Fruit fly (Drosophila melanogaster) whole organism, embryonic: ENCODE results near the gene Ufl1.

ENCODE experiments used
- ATbp ChIP-seq: fragments of 200-800 bp; sonication (Bioruptor generic); optimal IDR thresholded peaks from 2 replicates; lab custom pipeline; 2017; ENCODE audit warnings: missing biosample characterization, mild to moderate bottlenecking, missing genetic modification characterization, missing genetic modification reagents
- Aef1 ChIP-seq: fragments of 200-800 bp; sonication (Bioruptor generic); IDR thresholded peaks from 3 replicates; pipeline ENCODE4 v1.3.6; 2022; ENCODE audit warnings: missing biosample characterization, missing genetic modification characterization
- Atf3 ChIP-seq: fragments of 200-800 bp; sonication (Bioruptor generic); optimal IDR thresholded peaks from 3 replicates; lab custom pipeline; 2016; ENCODE audit warnings: missing biosample characterization, missing genetic modification characterization
- Atf6 ChIP-seq: fragments of 200-800 bp; sonication (Bioruptor generic); IDR thresholded peaks from 2 replicates; pipeline ENCODE4 v1.3.6; 2022; ENCODE audit warnings: missing biosample characterization, missing genetic modification characterization
- CG10462 ChIP-seq: fragments of 200-800 bp; sonication (Bioruptor generic); optimal IDR thresholded peaks from 2 replicates; lab custom pipeline; 2016; ENCODE audit warnings: missing biosample characterization, missing genetic modification characterization
- CG11398 ChIP-seq: fragments of 200-800 bp; sonication (Bioruptor generic); optimal IDR thresholded peaks from 2 replicates; lab custom pipeline; 2016; ENCODE audit warnings: missing biosample characterization, missing genetic modification characterization
- CG12659 ChIP-seq: fragments of 200-800 bp; sonication (Bioruptor generic); optimal IDR thresholded peaks from 3 replicates; lab custom pipeline; 2017; ENCODE audit warnings: mild to moderate bottlenecking, missing biosample characterization, missing genetic modification reagents, missing genetic modification characterization
- CG13287 ChIP-seq: fragments of 200-800 bp; sonication (Bioruptor generic); IDR thresholded peaks from 2 replicates; pipeline ENCODE4 v1.3.6; 2022; ENCODE audit warnings: missing biosample characterization, missing genetic modification characterization; ENCODE audit not compliant: partially characterized antibody
- CG16863 ChIP-seq: fragments of 200-800 bp; sonication (Bioruptor generic); optimal IDR thresholded peaks from 3 replicates; lab custom pipeline; 2016; ENCODE audit warnings: missing biosample characterization, missing genetic modification characterization
- CG17385 ChIP-seq: fragments of 200-800 bp; sonication (Bioruptor generic); optimal IDR thresholded peaks from 3 replicates; lab custom pipeline; 2018; ENCODE audit warnings: missing biosample characterization, mild to moderate bottlenecking, missing genetic modification characterization
- CG17612 ChIP-seq: fragments of 200-800 bp; sonication (Bioruptor generic); IDR thresholded peaks from 2 replicates; pipeline ENCODE4 v1.3.6; 2022; ENCODE audit warnings: missing biosample characterization, missing genetic modification characterization
- CG17912 ChIP-seq: fragments of 200-800 bp; sonication (Bioruptor generic); optimal IDR thresholded peaks from 2 replicates; lab custom pipeline; 2018; ENCODE audit warnings: missing biosample characterization, mild to moderate bottlenecking, missing genetic modification characterization
- CG34376 ChIP-seq: fragments of 200-800 bp; sonication (Bioruptor generic); optimal IDR thresholded peaks from 2 replicates; lab custom pipeline; 2018; ENCODE audit warnings: missing biosample characterization, mild to moderate bottlenecking, missing genetic modification characterization
- CG3995 ChIP-seq: fragments of 200-800 bp; sonication (Bioruptor generic); optimal IDR thresholded peaks from 3 replicates; lab custom pipeline; 2016; ENCODE audit warnings: missing biosample characterization, missing genetic modification characterization
- CG5180 ChIP-seq: fragments of 200-800 bp; sonication (Bioruptor generic); optimal IDR thresholded peaks from 3 replicates; lab custom pipeline; 2017; ENCODE audit warnings: missing biosample characterization, missing genetic modification characterization, mild to moderate bottlenecking, moderate library complexity, missing genetic modification reagents
- CG6854 ChIP-seq: fragments of 200-800 bp; sonication (Bioruptor generic); optimal IDR thresholded peaks from 3 replicates; lab custom pipeline; 2017; ENCODE audit warnings: missing biosample characterization, mild to moderate bottlenecking, missing genetic modification characterization
- CG7271 ChIP-seq: fragments of 200-800 bp; sonication (Bioruptor generic); optimal IDR thresholded peaks from 2 replicates; lab custom pipeline; 2018; ENCODE audit warnings: missing biosample characterization, mild to moderate bottlenecking, missing genetic modification characterization, moderate library complexity
- CG8290 ChIP-seq, 3 experiments: fragments of 200-800 bp; sonication (Bioruptor generic); optimal IDR thresholded peaks; 2 replicates each; lab custom pipeline; 2016 to 2019; ENCODE audit warnings: missing biosample characterization in 3 of 3, missing genetic modification characterization in 3 of 3, mild to moderate bottlenecking in 2 of 3, moderate library complexity in 1 of 3
- CG9609 ChIP-seq: fragments of 200-800 bp; sonication (Bioruptor generic); optimal IDR thresholded peaks from 3 replicates; lab custom pipeline; 2016; ENCODE audit warnings: missing biosample characterization, missing genetic modification characterization
- H15 ChIP-seq: fragments of 200-800 bp; sonication (Bioruptor generic); IDR thresholded peaks from 3 replicates; pipeline ENCODE4 v1.3.6; 2022; ENCODE audit warnings: missing biosample characterization, missing genetic modification characterization
- HmgZ ChIP-seq: fragments of 200-800 bp; sonication (Bioruptor generic); optimal IDR thresholded peaks from 2 replicates; lab custom pipeline; 2018; ENCODE audit warnings: missing biosample characterization, mild to moderate bottlenecking, missing genetic modification characterization
- Lim3 ChIP-seq: fragments of 200-800 bp; sonication (Bioruptor generic); IDR thresholded peaks from 2 replicates; pipeline ENCODE4 v1.3.6; 2022; ENCODE audit warnings: missing biosample characterization, missing genetic modification characterization
- Neu2 ChIP-seq: fragments of 200-800 bp; sonication (Bioruptor generic); optimal IDR thresholded peaks from 3 replicates; lab custom pipeline; 2016; ENCODE audit warnings: missing biosample characterization, missing genetic modification characterization, borderline replicate concordance
- Nf-YA ChIP-seq: fragments of 200-800 bp; sonication (Bioruptor generic); IDR thresholded peaks from 2 replicates; pipeline ENCODE4 v1.3.6; 2022; ENCODE audit warnings: missing biosample characterization, missing genetic modification characterization
- PHDP ChIP-seq: fragments of 200-800 bp; sonication (Bioruptor generic); optimal IDR thresholded peaks from 3 replicates; lab custom pipeline; 2018; ENCODE audit warnings: missing biosample characterization, mild to moderate bottlenecking, missing genetic modification characterization, moderate library complexity
- Scr ChIP-seq: fragments of 200-800 bp; sonication (Bioruptor generic); IDR thresholded peaks from 2 replicates; pipeline ENCODE4 v1.3.6; 2022; ENCODE audit warnings: missing biosample characterization, missing genetic modification characterization; ENCODE audit not compliant: partially characterized antibody
- TFAM ChIP-seq: fragments of 200-800 bp; sonication (Bioruptor generic); optimal IDR thresholded peaks from 2 replicates; lab custom pipeline; 2017; ENCODE audit warnings: missing biosample characterization, missing genetic modification characterization, inconsistent platforms
- ab ChIP-seq: fragments of 200-800 bp; sonication (Bioruptor generic); optimal IDR thresholded peaks from 2 replicates; lab custom pipeline; 2016; ENCODE audit warnings: missing biosample characterization, missing genetic modification characterization
- ac ChIP-seq: fragments of 200-800 bp; sonication (Bioruptor generic); optimal IDR thresholded peaks from 3 replicates; lab custom pipeline; 2017; ENCODE audit warnings: missing biosample characterization, mild to moderate bottlenecking, missing genetic modification characterization
- aop ChIP-seq: fragments of 200-800 bp; sonication (Bioruptor generic); IDR thresholded peaks from 2 replicates; pipeline ENCODE4 v1.3.6; 2022; ENCODE audit warnings: missing biosample characterization, missing genetic modification characterization
- ato ChIP-seq: fragments of 200-800 bp; sonication (Bioruptor generic); IDR thresholded peaks from 2 replicates; pipeline ENCODE4 v1.3.6; 2022; ENCODE audit warnings: missing biosample characterization, missing genetic modification characterization; ENCODE audit not compliant: partially characterized antibody
- cas ChIP-seq: fragments of 200-800 bp; sonication (Bioruptor generic); IDR thresholded peaks from 2 replicates; pipeline ENCODE4 v1.3.6; 2022; ENCODE audit warnings: missing biosample characterization, missing genetic modification characterization
- da ChIP-seq: fragments of 200-800 bp; sonication (Bioruptor generic); optimal IDR thresholded peaks from 2 replicates; lab custom pipeline; 2016; ENCODE audit warnings: missing biosample characterization, missing genetic modification characterization
- danr ChIP-seq: fragments of 200-800 bp; sonication (Bioruptor generic); IDR thresholded peaks from 2 replicates; pipeline ENCODE4 v1.3.6; 2022; ENCODE audit warnings: missing biosample characterization, missing genetic modification characterization
- emc ChIP-seq: fragments of 200-800 bp; sonication (Bioruptor generic); optimal IDR thresholded peaks from 2 replicates; lab custom pipeline; 2016; ENCODE audit warnings: missing biosample characterization, missing genetic modification characterization
- esg ChIP-seq: fragments of 200-800 bp; sonication (Bioruptor generic); conservative IDR thresholded peaks from 2 replicates; pipeline ENCODE4 v1.3.6; 2022; ENCODE audit warnings: missing biosample characterization, missing genetic modification characterization
- eyg ChIP-seq: fragments of 200-800 bp; sonication (Bioruptor generic); optimal IDR thresholded peaks from 3 replicates; lab custom pipeline; 2016; ENCODE audit warnings: missing biosample characterization, missing genetic modification characterization
- gro ChIP-seq: fragments of 200-800 bp; sonication (Bioruptor generic); optimal IDR thresholded peaks from 2 replicates; lab custom pipeline; 2016; ENCODE audit warnings: missing biosample characterization, missing genetic modification characterization
- ind ChIP-seq: fragments of 200-800 bp; sonication (Bioruptor generic); optimal IDR thresholded peaks from 3 replicates; lab custom pipeline; 2016; ENCODE audit warnings: missing biosample characterization, missing genetic modification characterization
- insv ChIP-seq, 2 experiments: fragments of 200-800 bp; sonication (Bioruptor generic); optimal IDR thresholded peaks; 3 replicates each; lab custom pipeline; 2016 to 2018; ENCODE audit warnings: missing biosample characterization in 2 of 2, missing genetic modification characterization in 2 of 2
- knrl ChIP-seq: fragments of 200-800 bp; sonication (Bioruptor generic); IDR thresholded peaks from 3 replicates; pipeline ENCODE4 v1.3.6; 2022; ENCODE audit warnings: missing biosample characterization, missing genetic modification characterization; ENCODE audit not compliant: partially characterized antibody
- nerfin-1 ChIP-seq: fragments of 200-800 bp; sonication (Bioruptor generic); optimal IDR thresholded peaks from 3 replicates; lab custom pipeline; 2019; ENCODE audit warnings: missing biosample characterization, mild to moderate bottlenecking, missing genetic modification characterization, moderate library complexity
- otp ChIP-seq: fragments of 200-800 bp; sonication (Bioruptor generic); IDR thresholded peaks from 3 replicates; pipeline ENCODE4, ENCODE4 v1.3.6; 2022; ENCODE audit warnings: missing biosample characterization, missing genetic modification characterization
- repo ChIP-seq: fragments of 200-800 bp; sonication (Bioruptor generic); optimal IDR thresholded peaks from 2 replicates; lab custom pipeline; 2016; ENCODE audit warnings: missing biosample characterization, missing genetic modification characterization
- sim ChIP-seq: fragments of 200-800 bp; sonication (Bioruptor generic); IDR thresholded peaks from 2 replicates; pipeline ENCODE4 v1.3.6; 2022; ENCODE audit warnings: missing biosample characterization, missing genetic modification characterization
- sisA ChIP-seq: fragments of 200-800 bp; sonication (Bioruptor generic); IDR thresholded peaks from 2 replicates; pipeline ENCODE4 v1.3.6; 2022; ENCODE audit warnings: missing biosample characterization, missing genetic modification characterization
- slbo ChIP-seq: fragments of 200-800 bp; sonication (Bioruptor generic); IDR thresholded peaks from 2 replicates; pipeline ENCODE4 v1.3.6; 2022; ENCODE audit warnings: missing biosample characterization, missing genetic modification characterization
- slou ChIP-seq: fragments of 200-800 bp; sonication (Bioruptor generic); optimal IDR thresholded peaks from 3 replicates; lab custom pipeline; 2016; ENCODE audit warnings: missing biosample characterization, missing genetic modification characterization
- twi ChIP-seq: fragments of 200-800 bp; optimal IDR thresholded peaks from 2 replicates; lab custom pipeline; 2019; ENCODE audit warnings: missing biosample characterization, mild to moderate bottlenecking, missing genetic modification characterization, moderate library complexity
- vfl ChIP-seq: fragments of 200-800 bp; sonication (Bioruptor generic); optimal IDR thresholded peaks from 2 replicates; lab custom pipeline; 2016; ENCODE audit warnings: missing biosample characterization, missing genetic modification characterization
- zen ChIP-seq: fragments of 200-800 bp; sonication (Bioruptor generic); optimal IDR thresholded peaks from 3 replicates; lab custom pipeline; 2018; ENCODE audit warnings: missing biosample characterization, mild to moderate bottlenecking, missing genetic modification characterization, moderate library complexity
- zf30C ChIP-seq: fragments of 200-800 bp; sonication (Bioruptor generic); optimal IDR thresholded peaks from 3 replicates; lab custom pipeline; 2018; ENCODE audit warnings: missing biosample characterization, mild to moderate bottlenecking, missing genetic modification characterization

Gene Ufl1

dm6 chr3R:7081972-7082371 is 7.7 kb upstream of the Ufl1 start, which contains the start of gene Dpck (continued):
- no peak for TF ChIP-seq CG10462 (GFP tag; lab: Kevin White, UChicago)
- TF ChIP-seq vfl (GFP tag; lab: Kevin White, UChicago) = no peak
- TF ChIP-seq emc (GFP tag; lab: Kevin White, UChicago) = no peak
- no peak for TF ChIP-seq sim (GFP tag; lab: Robert Waterston, UW)
- TF ChIP-seq Atf6 (GFP tag; lab: Robert Waterston, UW) = no peak
- peak; percentile 32 for TF ChIP-seq gro
- peak; percentile 53 for TF ChIP-seq CG12659
- TF ChIP-seq slou (GFP tag; lab: Kevin White, UChicago) = no peak
- TF ChIP-seq ac = no peak
- TF ChIP-seq aop = no peak
- no peak for TF ChIP-seq twi (tag; lab: Kevin White, UChicago)
- TF ChIP-seq esg (GFP tag; lab: Robert Waterston, UW) = no peak
- TF ChIP-seq da = no peak
- no peak for TF ChIP-seq ATbp (GFP tag; lab: Kevin White, UChicago)
- no peak for TF ChIP-seq CG7271
- TF ChIP-seq eyg (GFP tag; lab: Kevin White, UChicago) = no peak
- TF ChIP-seq zen (tag; lab: Kevin White, UChicago) = no peak
- peak; percentile 6 for TF ChIP-seq nerfin-1 (tag; lab: Kevin White, UChicago)
- TF ChIP-seq repo (GFP tag; lab: Kevin White, UChicago) = no peak
- TF ChIP-seq CG17385 = no peak
- peak; percentile 28 for TF ChIP-seq CG11398
- no peak for TF ChIP-seq cas (GFP tag; lab: Robert Waterston, UW)
- no peak for TF ChIP-seq slbo (GFP tag; lab: Robert Waterston, UW)
- no peak for TF ChIP-seq ind (GFP tag; lab: Kevin White, UChicago)
- TF ChIP-seq PHDP = no peak
- no peak for TF ChIP-seq CG3995 (GFP tag; lab: Kevin White, UChicago)
- TF ChIP-seq Neu2 (GFP tag; lab: Kevin White, UChicago) = no peak
- TF ChIP-seq CG5180 (GFP tag; lab: Kevin White, UChicago) = no peak
- peak in 1 of 2 experiments; percentile 16 for TF ChIP-seq insv (GFP tag; optimal IDR thresholded peaks at IDR 0.05; lab: Kevin White, UChicago)
- TF ChIP-seq sisA = no peak
- no peak for TF ChIP-seq Lim3 (GFP tag; lab: Robert Waterston, UW)
- TF ChIP-seq zf30C (GFP tag; lab: Kevin White, UChicago) = no peak
- peak; percentile 52 for TF ChIP-seq CG34376 (GFP tag; lab: Kevin White, UChicago)
- TF ChIP-seq Atf3 (GFP tag; lab: Kevin White, UChicago) = no peak
- no peak for TF ChIP-seq Nf-YA (GFP tag; lab: Robert Waterston, UW)
- TF ChIP-seq Aef1 (GFP tag; lab: Robert Waterston, UW) = no peak
- TF ChIP-seq HmgZ (tag; lab: Kevin White, UChicago) = peak; percentile 29
- TF ChIP-seq ato = no peak
- peak; percentile 1 for TF ChIP-seq CG6854 (GFP tag; lab: Kevin White, UChicago)
- no peak for TF ChIP-seq danr
- peak; percentile 22 for TF ChIP-seq CG8290 (GFP tag; optimal IDR thresholded peaks at IDR 0.05; lab: Kevin White, UChicago)
- TF ChIP-seq CG8290 (tag; optimal IDR thresholded peaks at IDR 0.05; lab: Kevin White, UChicago) = peak; percentile 23 to 54
- no peak for TF ChIP-seq TFAM (GFP tag; lab: Kevin White, UChicago)
- no peak for TF ChIP-seq H15 (GFP tag; lab: Robert Waterston, UW)
- TF ChIP-seq CG17612 (GFP tag; lab: Robert Waterston, UW) = no peak
- no peak for TF ChIP-seq ab (GFP tag; lab: Kevin White, UChicago)
- no peak for TF ChIP-seq CG9609 (GFP tag; lab: Kevin White, UChicago)
- TF ChIP-seq Scr = no peak
- no peak for TF ChIP-seq knrl
- no peak for TF ChIP-seq otp (GFP tag; lab: Robert Waterston, UW)
- TF ChIP-seq CG17912 (GFP tag; lab: Kevin White, UChicago) = no peak
- TF ChIP-seq CG16863 (GFP tag; lab: Kevin White, UChicago) = no peak
- TF ChIP-seq CG13287 = peak; percentile 10; the same call in 1 of the 2 replicates
